Worm (Caenorhabditis elegans): ENCODE results near the gene dnj-9.

DNA sequence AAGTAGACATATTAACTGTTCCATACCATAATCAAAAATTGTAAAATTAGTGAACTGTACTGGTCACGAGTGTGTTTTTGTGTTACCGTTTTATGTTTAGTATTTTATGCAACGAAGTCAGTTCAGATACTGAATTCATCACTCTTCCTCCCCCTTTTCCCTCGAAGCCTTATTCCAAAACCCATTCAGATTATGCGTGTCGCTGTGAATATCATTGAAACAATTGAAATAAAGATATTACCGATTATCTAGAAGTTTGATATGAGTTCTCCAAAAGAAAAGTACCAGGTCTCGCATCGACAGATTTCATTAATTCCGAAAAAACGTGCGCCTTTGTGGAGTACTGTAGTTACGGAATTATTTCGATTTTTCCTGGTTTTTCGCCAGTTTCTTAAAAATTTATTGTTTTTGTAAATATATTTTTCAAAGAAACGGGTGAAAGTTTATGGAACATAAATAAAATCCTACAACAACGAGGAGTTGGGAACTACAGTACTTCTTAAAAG, 7.1 kb downstream of the dnj-9 start:
- no peak for TF ChIP-seq ama-1 (optimal IDR thresholded peaks at IDR 0.05)
- no peak for TF ChIP-seq pqm-1 (tag; optimal IDR thresholded peaks at IDR 0.05)
- TF ChIP-seq sox-4 (tag; optimal IDR thresholded peaks at IDR 0.05): no peak
- TF ChIP-seq nhr-77 (tag; optimal IDR thresholded peaks at IDR 0.05): no peak
- TF ChIP-seq lin-15B (tag; optimal IDR thresholded peaks at IDR 0.05): no peak
- no peak for TF ChIP-seq nhr-28 (tag; optimal IDR thresholded peaks at IDR 0.05)
- no peak for TF ChIP-seq aly-2 (tag; optimal IDR thresholded peaks at IDR 0.05)
- no peak for TF ChIP-seq lin-13 (GFP tag; optimal IDR thresholded peaks at IDR 0.05)
- no peak for TF ChIP-seq nhr-12 (tag; optimal IDR thresholded peaks at IDR 0.05)
- no peak for TF ChIP-seq mef-2 (tag; optimal IDR thresholded peaks at IDR 0.05)
- TF ChIP-seq elt-2 (tag; optimal IDR thresholded peaks at IDR 0.05): no peak

Measured in whole organism, L1 larva.